Fruit fly (Drosophila melanogaster): ENCODE data around the gene Spn28F.

Spn28F gene

dm6 chr2L:8274958-8275584, 33.5 kb upstream of the Spn28F start (continued):
- TF ChIP-seq her (GFP tag; optimal IDR thresholded peaks at IDR 0.05) (no peak), CG31224 (GFP tag; IDR thresholded peaks at IDR 0.05) (no peak), esg (GFP tag; conservative IDR thresholded peaks at IDR 0.05) (peak; percentile 26; the same call in 1 of the 2 replicates), chm (GFP tag; IDR thresholded peaks at IDR 0.05) (no peak), zf30C (GFP tag; optimal IDR thresholded peaks at IDR 0.05) (no peak), HLH3B (GFP tag; IDR thresholded peaks at IDR 0.05) (peak; percentile 62; the same call in 1 of the 2 replicates), ranshi (GFP tag; IDR thresholded peaks at IDR 0.05) (peak; percentile 53; the same call in 1 of the 2 replicates), dm (GFP tag; optimal IDR thresholded peaks at IDR 0.05) (no peak), CG3726 (GFP tag; IDR thresholded peaks at IDR 0.05) (peak; percentile 43; the same call in 1 of the 3 replicates), lilli (GFP tag; optimal IDR thresholded peaks at IDR 0.05) (peak; percentile 31), Eip74EF (GFP tag; optimal IDR thresholded peaks at IDR 0.05) (peak in 1 of 2 experiments; percentile 56), CG18619 (GFP tag; optimal IDR thresholded peaks at IDR 0.05) (peak; percentile 40), Spps (tag; optimal IDR thresholded peaks at IDR 0.05) (peak; percentile 54), pho (GFP tag; optimal IDR thresholded peaks at IDR 0.05) (peak; percentile 7), CG12659 (GFP tag; optimal IDR thresholded peaks at IDR 0.05) (peak; percentile 18), NK7.1 (GFP tag; optimal IDR thresholded peaks at IDR 0.05) (no peak), Oaz (GFP tag; IDR thresholded peaks at IDR 0.05) (0 out of 2 replicates have a peak, but pooled peaks have one; percentile 24), H15 (GFP tag; IDR thresholded peaks at IDR 0.05) (0 out of 3 replicates have a peak, but pooled peaks have one; percentile 49), trem (tag; optimal IDR thresholded peaks at IDR 0.05) (peak; percentile 80), CG8388 (GFP tag; optimal IDR thresholded peaks at IDR 0.05) (peak; percentile 78), inv (GFP tag; IDR thresholded peaks at IDR 0.05; ENCODE audit: partially characterized antibody) (no peak), usp (GFP tag; optimal IDR thresholded peaks at IDR 0.05) (no peak), HHEX (GFP tag; optimal IDR thresholded peaks at IDR 0.05) (peak; percentile 34), CG2202 (tag; optimal IDR thresholded peaks at IDR 0.05) (peak; percentile 36), phol (tag; optimal IDR thresholded peaks at IDR 0.05) (peak; percentile 78), ac (GFP tag; optimal IDR thresholded peaks at IDR 0.05) (peak; percentile 59), E2f1 (GFP tag; IDR thresholded peaks at IDR 0.05) (peak; percentile 37; the same call in 1 of the 2 replicates), CG14014 (GFP tag; IDR thresholded peaks at IDR 0.05) (peak; percentile 36; the same call in 1 of the 2 replicates), CG11696 (GFP tag; IDR thresholded peaks at IDR 0.05) (peak; percentile 96), luna (GFP tag; optimal IDR thresholded peaks at IDR 0.05) (no peak), oc (tag; optimal IDR thresholded peaks at IDR 0.05) (peak; percentile 38), CG8290 (GFP tag; optimal IDR thresholded peaks at IDR 0.05) (peak; percentile 21), CG8290 (tag; optimal IDR thresholded peaks at IDR 0.05) (no peak), bowl (GFP tag; IDR thresholded peaks at IDR 0.05) (no peak), CG30403 (GFP tag; optimal IDR thresholded peaks at IDR 0.05) (peak; percentile 70), ERR (GFP tag; optimal IDR thresholded peaks at IDR 0.05) (no peak), fru (optimal IDR thresholded peaks at IDR 0.05) (no peak), CG18011 (GFP tag; optimal IDR thresholded peaks at IDR 0.05) (no peak), Sry-β (GFP tag; optimal IDR thresholded peaks at IDR 0.05) (no peak), CG7372 (GFP tag; IDR thresholded peaks at IDR 0.05) (peak; percentile 16; the same call in 1 of the 2 replicates), HLH54F (GFP tag; optimal IDR thresholded peaks at IDR 0.05) (no peak), Dbx (GFP tag; IDR thresholded peaks at IDR 0.05) (no peak), jing (GFP tag; optimal IDR thresholded peaks at IDR 0.05) (peak; percentile 12), BEAF-32 (GFP tag; optimal IDR thresholded peaks at IDR 0.05) (no peak), CG18262 (tag; optimal IDR thresholded peaks at IDR 0.05) (peak; percentile 86), Atf6 (GFP tag; IDR thresholded peaks at IDR 0.05) (peak; percentile 55; the same call in 1 of the 2 replicates), fd102C (GFP tag; optimal IDR thresholded peaks at IDR 0.05) (peak; percentile 64), yki (optimal IDR thresholded peaks at IDR 0.05) (no peak), ind (GFP tag; optimal IDR thresholded peaks at IDR 0.05) (peak; percentile 39), CG11560 (tag; IDR thresholded peaks at IDR 0.05) (no peak), CG11247 (GFP tag; IDR thresholded peaks at IDR 0.05) (0 out of 2 replicates have a peak, but pooled peaks have one; percentile 33)
